Fruit fly (Drosophila melanogaster) whole organism, embryonic: ENCODE measurements around the gene CG5056.

Experiments used
- Bteb2 ChIP-seq: fragments of 200-800 bp; sonication (Bioruptor generic); optimal IDR thresholded peaks from 2 replicates; lab custom pipeline; 2016; ENCODE audit warnings: missing biosample characterization, missing genetic modification characterization
- CG10267 ChIP-seq: fragments of 200-800 bp; sonication (Bioruptor generic); optimal IDR thresholded peaks from 2 replicates; lab custom pipeline; 2018; ENCODE audit warnings: missing biosample characterization, mild to moderate bottlenecking, missing genetic modification characterization, moderate library complexity
- CG10321 ChIP-seq: fragments of 200-800 bp; sonication (Bioruptor generic); IDR thresholded peaks from 2 replicates; pipeline ENCODE4 v1.3.6; 2022; ENCODE audit warnings: missing biosample characterization, missing genetic modification characterization
- CG12299 ChIP-seq: fragments of 200-800 bp; sonication (Bioruptor generic); optimal IDR thresholded peaks from 2 replicates; lab custom pipeline; 2018; ENCODE audit warnings: missing biosample characterization, mild to moderate bottlenecking, missing genetic modification characterization
- CG16779 ChIP-seq: fragments of 200-800 bp; sonication (Bioruptor generic); IDR thresholded peaks from 2 replicates; pipeline ENCODE4 v1.3.6; 2022; ENCODE audit warnings: missing biosample characterization, missing genetic modification characterization
- CG17829 ChIP-seq: fragments of 200-800 bp; optimal IDR thresholded peaks from 2 replicates; lab custom pipeline; 2019; ENCODE audit warnings: missing biosample characterization, mild to moderate bottlenecking, missing genetic modification characterization, moderate library complexity
- CG18476 ChIP-seq: fragments of 200-800 bp; sonication (Bioruptor generic); optimal IDR thresholded peaks from 2 replicates; lab custom pipeline; 2016; ENCODE audit warnings: missing biosample characterization, mild to moderate bottlenecking, missing genetic modification characterization
- CG18599 ChIP-seq: fragments of 200-800 bp; sonication (Bioruptor generic); optimal IDR thresholded peaks from 3 replicates; lab custom pipeline; 2017; ENCODE audit warnings: missing biosample characterization, missing genetic modification characterization, mild to moderate bottlenecking, moderate library complexity, missing genetic modification reagents
- CG2202 ChIP-seq: fragments of 200-800 bp; sonication (Bioruptor generic); optimal IDR thresholded peaks from 2 replicates; lab custom pipeline; 2018; ENCODE audit warnings: missing biosample characterization, mild to moderate bottlenecking, missing genetic modification characterization
- CG3281 ChIP-seq: fragments of 200-800 bp; sonication (Bioruptor generic); optimal IDR thresholded peaks from 3 replicates; lab custom pipeline; 2017; ENCODE audit warnings: missing biosample characterization, mild to moderate bottlenecking, missing genetic modification characterization
- CG4617 ChIP-seq: fragments of 200-800 bp; sonication (Bioruptor generic); optimal IDR thresholded peaks from 3 replicates; lab custom pipeline; 2016; ENCODE audit warnings: missing biosample characterization, missing genetic modification characterization, borderline replicate concordance
- CG6813 ChIP-seq: fragments of 200-800 bp; sonication (Bioruptor generic); optimal IDR thresholded peaks from 2 replicates; lab custom pipeline; 2017; ENCODE audit warnings: missing biosample characterization, missing genetic modification characterization, mild to moderate bottlenecking, moderate library complexity, missing genetic modification reagents
- CG9876 ChIP-seq: fragments of 200-800 bp; sonication (Bioruptor generic); optimal IDR thresholded peaks from 2 replicates; lab custom pipeline; 2016; ENCODE audit warnings: missing biosample characterization, missing genetic modification characterization
- Dek ChIP-seq: fragments of 200-800 bp; sonication (Bioruptor generic); optimal IDR thresholded peaks from 3 replicates; lab custom pipeline; 2019; ENCODE audit warnings: missing biosample characterization, mild to moderate bottlenecking, missing genetic modification characterization, moderate library complexity
- Dip3 ChIP-seq: fragments of 200-800 bp; sonication (Bioruptor generic); optimal IDR thresholded peaks from 3 replicates; lab custom pipeline; 2016; ENCODE audit warnings: missing biosample characterization, missing genetic modification characterization
- E2f1 ChIP-seq: fragments of 200-800 bp; sonication (Bioruptor generic); IDR thresholded peaks from 2 replicates; pipeline ENCODE4 v1.3.6; 2022; ENCODE audit warnings: missing biosample characterization, missing genetic modification characterization
- H15 ChIP-seq: fragments of 200-800 bp; sonication (Bioruptor generic); IDR thresholded peaks from 3 replicates; pipeline ENCODE4 v1.3.6; 2022; ENCODE audit warnings: missing biosample characterization, missing genetic modification characterization
- H2.0 ChIP-seq: fragments of 200-800 bp; sonication (Bioruptor generic); IDR thresholded peaks from 2 replicates; pipeline ENCODE4 v1.3.6; 2022; ENCODE audit warnings: missing biosample characterization, missing genetic modification characterization
- HLH4C ChIP-seq: fragments of 200-800 bp; sonication (Bioruptor generic); IDR thresholded peaks from 3 replicates; pipeline ENCODE4 v1.3.6; 2022; ENCODE audit warnings: missing biosample characterization, missing genetic modification characterization; ENCODE audit not compliant: partially characterized antibody
- HLHmδ ChIP-seq: fragments of 200-800 bp; sonication (Bioruptor generic); optimal IDR thresholded peaks from 2 replicates; lab custom pipeline; 2018; ENCODE audit warnings: missing biosample characterization, mild to moderate bottlenecking, missing genetic modification characterization, moderate library complexity
- Hmr ChIP-seq: fragments of 200-800 bp; sonication (Bioruptor generic); optimal IDR thresholded peaks from 3 replicates; lab custom pipeline; 2017; ENCODE audit warnings: mild to moderate bottlenecking, missing biosample characterization, missing genetic modification reagents, missing genetic modification characterization
- Hmx ChIP-seq: fragments of 200-800 bp; sonication (Bioruptor generic); optimal IDR thresholded peaks from 2 replicates; lab custom pipeline; 2016; ENCODE audit warnings: missing biosample characterization, missing genetic modification characterization
- Jarid2 ChIP-seq: fragments of 200-800 bp; sonication (Bioruptor generic); optimal IDR thresholded peaks from 3 replicates; lab custom pipeline; 2017; ENCODE audit warnings: mild to moderate bottlenecking, missing biosample characterization, missing genetic modification reagents, missing genetic modification characterization
- Mrtf ChIP-seq: fragments of 200-800 bp; sonication (Bioruptor generic); IDR thresholded peaks from 3 replicates; pipeline ENCODE4 v1.3.6; 2022; ENCODE audit warnings: missing biosample characterization, missing genetic modification characterization
- Nf-YC ChIP-seq: fragments of 200-800 bp; optimal IDR thresholded peaks from 3 replicates; lab custom pipeline; 2019; ENCODE audit warnings: missing biosample characterization, mild to moderate bottlenecking, missing genetic modification characterization, moderate library complexity
- Side ChIP-seq: fragments of 200-800 bp; sonication (Bioruptor generic); optimal IDR thresholded peaks from 2 replicates; lab custom pipeline; 2016; ENCODE audit warnings: missing biosample characterization, missing genetic modification characterization
- Vsx1 ChIP-seq: fragments of 200-800 bp; sonication (Bioruptor generic); optimal IDR thresholded peaks from 2 replicates; lab custom pipeline; 2017; ENCODE audit warnings: missing biosample characterization, mild to moderate bottlenecking, missing genetic modification characterization, missing genetic modification reagents
- Xrp1 ChIP-seq: fragments of 200-800 bp; sonication (Bioruptor generic); IDR thresholded peaks from 2 replicates; pipeline ENCODE4 v1.3.6; 2022; ENCODE audit warnings: missing biosample characterization, missing genetic modification characterization
- chn ChIP-seq: fragments of 200-800 bp; sonication (Bioruptor generic); optimal IDR thresholded peaks from 2 replicates; lab custom pipeline; 2016; ENCODE audit warnings: missing biosample characterization, missing genetic modification characterization
- corto ChIP-seq: fragments of 200-800 bp; sonication (Bioruptor generic); optimal IDR thresholded peaks from 2 replicates; lab custom pipeline; 2016; ENCODE audit warnings: missing biosample characterization, mild to moderate bottlenecking, missing genetic modification characterization, moderate library complexity
- dati ChIP-seq: fragments of 200-800 bp; sonication (Bioruptor generic); IDR thresholded peaks from 2 replicates; pipeline ENCODE4 v1.3.6; 2022; ENCODE audit warnings: missing biosample characterization, missing genetic modification characterization
- dpn ChIP-seq, 2 experiments: fragments of 200-800 bp; sonication (Bioruptor generic); optimal IDR thresholded peaks; 3 replicates each; lab custom pipeline; 2016; ENCODE audit warnings: missing biosample characterization in 2 of 2, missing genetic modification characterization in 2 of 2
- esg ChIP-seq: fragments of 200-800 bp; sonication (Bioruptor generic); conservative IDR thresholded peaks from 2 replicates; pipeline ENCODE4 v1.3.6; 2022; ENCODE audit warnings: missing biosample characterization, missing genetic modification characterization
- fu2 ChIP-seq: fragments of 200-800 bp; sonication (Bioruptor generic); optimal IDR thresholded peaks from 2 replicates; lab custom pipeline; 2016; ENCODE audit warnings: missing biosample characterization, missing genetic modification characterization
- gsb-n ChIP-seq: fragments of 200-800 bp; sonication (Bioruptor generic); optimal IDR thresholded peaks from 3 replicates; lab custom pipeline; 2018; ENCODE audit warnings: missing biosample characterization, mild to moderate bottlenecking, missing genetic modification characterization
- hbn ChIP-seq: fragments of 200-800 bp; sonication (Bioruptor generic); IDR thresholded peaks from 2 replicates; pipeline ENCODE4 v1.3.6; 2022; ENCODE audit warnings: missing biosample characterization, missing genetic modification characterization; ENCODE audit not compliant: partially characterized antibody
- insv ChIP-seq, 2 experiments: fragments of 200-800 bp; sonication (Bioruptor generic); optimal IDR thresholded peaks; 3 replicates each; lab custom pipeline; 2016 to 2018; ENCODE audit warnings: missing biosample characterization in 2 of 2, missing genetic modification characterization in 2 of 2
- lov ChIP-seq, 2 experiments: fragments of 200-800 bp in 1 of 2; fragments of >200 bp in 1 of 2; sonication (Bioruptor generic) in 1 of 2; IDR thresholded peaks in 1 of 2; optimal IDR thresholded peaks in 1 of 2; 2 replicates in 1 of 2; 3 replicates in 1 of 2; pipeline versions ENCODE4 v1.3.6 to Lab custom; 2017 to 2022; ENCODE audit warnings: missing biosample characterization in 1 of 2, missing genetic modification characterization in 1 of 2
- nau ChIP-seq: fragments of 200-800 bp; sonication (Bioruptor generic); optimal IDR thresholded peaks from 3 replicates; lab custom pipeline; 2017; ENCODE audit warnings: missing biosample characterization, mild to moderate bottlenecking, missing genetic modification characterization, missing genetic modification reagents
- nerfin-2 ChIP-seq: fragments of 200-800 bp; sonication (Bioruptor generic); IDR thresholded peaks from 2 replicates; pipeline ENCODE4 v1.3.6; 2022; ENCODE audit warnings: missing biosample characterization, missing genetic modification characterization; ENCODE audit not compliant: partially characterized antibody
- ranshi ChIP-seq: fragments of 200-800 bp; sonication (Bioruptor generic); IDR thresholded peaks from 2 replicates; pipeline ENCODE4 v1.3.6; 2022; ENCODE audit warnings: missing biosample characterization, missing genetic modification characterization
- rib ChIP-seq: fragments of 200-800 bp; sonication (Bioruptor generic); IDR thresholded peaks from 2 replicates; pipeline ENCODE4 v1.3.6; 2022; ENCODE audit warnings: missing biosample characterization, missing genetic modification characterization
- sc ChIP-seq, 3 experiments: fragments of >200 bp in 2 of 3; fragments of 200-800 bp in 1 of 3; sonication (Bioruptor generic) in 1 of 3; optimal IDR thresholded peaks; 2 replicates in 2 of 3; 3 replicates in 1 of 3; lab custom pipeline; 2017; ENCODE audit warnings: mild to moderate bottlenecking in 1 of 3, missing biosample characterization in 1 of 3, missing genetic modification characterization in 1 of 3, missing genetic modification reagents in 1 of 3
- sqz ChIP-seq: fragments of 200-800 bp; sonication (Bioruptor generic); optimal IDR thresholded peaks from 3 replicates; lab custom pipeline; 2018; ENCODE audit warnings: missing biosample characterization, mild to moderate bottlenecking, missing genetic modification characterization
- tio ChIP-seq: fragments of 200-800 bp; sonication (Bioruptor generic); optimal IDR thresholded peaks from 2 replicates; lab custom pipeline; 2017; ENCODE audit warnings: missing biosample characterization, missing genetic modification characterization, inconsistent platforms
- ttk ChIP-seq: fragments of 200-800 bp; sonication (Bioruptor generic); IDR thresholded peaks from 2 replicates; pipeline ENCODE4 v2.1.2; 2022; ENCODE audit warnings: missing biosample characterization, missing genetic modification characterization
- unpg ChIP-seq: fragments of 200-800 bp; sonication (Bioruptor generic); optimal IDR thresholded peaks from 3 replicates; lab custom pipeline; 2018; ENCODE audit warnings: missing biosample characterization, mild to moderate bottlenecking, missing genetic modification characterization, moderate library complexity
- wek ChIP-seq: fragments of 200-800 bp; sonication (Bioruptor generic); optimal IDR thresholded peaks from 3 replicates; lab custom pipeline; 2018; ENCODE audit warnings: missing biosample characterization, mild to moderate bottlenecking, missing genetic modification characterization, moderate library complexity

Gene CG5056

DNA sequence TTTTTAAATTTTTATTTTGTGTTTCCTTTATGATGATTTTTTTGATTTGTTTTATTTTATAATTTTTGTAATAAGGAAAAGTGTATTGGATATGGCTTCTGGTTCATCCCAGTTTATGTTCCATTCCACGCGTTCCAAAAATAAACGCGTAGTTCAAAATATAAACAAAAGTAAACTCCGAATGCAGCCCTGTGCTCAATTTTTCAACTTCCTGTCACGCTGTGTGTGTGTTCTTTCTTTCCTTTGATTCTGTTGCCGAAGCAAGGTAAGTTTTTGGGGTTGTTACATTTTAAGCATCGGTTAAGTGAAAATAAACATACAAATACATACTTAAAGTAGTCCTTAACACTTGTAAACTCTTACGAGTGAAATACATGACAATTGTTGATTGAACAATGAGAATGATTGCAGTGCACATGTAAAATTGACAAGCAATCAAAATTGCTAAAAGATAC, 41.7 kb downstream of the CG5056 start, which contains the start of the genes Ip259 and RpS27A (continued):
- TF ChIP-seq CG9876 (GFP tag; lab: Kevin White, UChicago) = peak; percentile 84
- peak; percentile 61; the same call in 1 of the 2 replicates for TF ChIP-seq E2f1 (GFP tag; lab: Robert Waterston, UW)
- TF ChIP-seq Jarid2 (GFP tag; lab: Kevin White, UChicago) = no peak
- TF ChIP-seq CG3281 (GFP tag; lab: Kevin White, UChicago) = peak; percentile 81
- TF ChIP-seq HLH4C (GFP tag; lab: Robert Waterston, UW) = no peak
- peak; percentile 71 for TF ChIP-seq H2.0 (GFP tag; lab: Robert Waterston, UW)
- TF ChIP-seq lov (optimal IDR thresholded peaks at IDR 0.05; lab: Kevin White, UChicago) = no peak
- TF ChIP-seq lov (GFP tag; IDR thresholded peaks at IDR 0.05; lab: Robert Waterston, UW) = peak; percentile 93
- peak; percentile 64 for TF ChIP-seq CG12299 (tag; lab: Kevin White, UChicago)
- TF ChIP-seq esg (GFP tag; lab: Robert Waterston, UW) = peak; percentile 31; the same call in 1 of the 2 replicates
- peak; percentile 71 for TF ChIP-seq tio (GFP tag; lab: Kevin White, UChicago)
- no peak for TF ChIP-seq hbn (GFP tag; lab: Robert Waterston, UW)
- peak; percentile 71 for TF ChIP-seq H15 (GFP tag; lab: Robert Waterston, UW)
- no peak for TF ChIP-seq sqz (GFP tag; lab: Kevin White, UChicago)
- no peak for TF ChIP-seq Hmr (GFP tag; lab: Kevin White, UChicago)
- TF ChIP-seq Bteb2 (GFP tag; lab: Kevin White, UChicago) = peak; percentile 55
- TF ChIP-seq Dip3 (GFP tag; lab: Kevin White, UChicago) = peak; percentile 68
- no peak; the same call in 1 of the 3 replicates for TF ChIP-seq Mrtf
- peak; percentile 60 for TF ChIP-seq CG10267 (tag; lab: Kevin White, UChicago)
- TF ChIP-seq CG10321 (GFP tag; lab: Robert Waterston, UW) = peak; percentile 44; the same call in 1 of the 2 replicates
- TF ChIP-seq dpn (GFP tag; optimal IDR thresholded peaks at IDR 0.05; lab: Kevin White, UChicago) = peak; percentile 30 to 82
- TF ChIP-seq gsb-n (tag; lab: Kevin White, UChicago) = peak; percentile 67
- TF ChIP-seq Nf-YC (tag; lab: Kevin White, UChicago) = peak; percentile 56
- no peak for TF ChIP-seq Dek (tag; lab: Kevin White, UChicago)
- no peak for TF ChIP-seq nerfin-2 (GFP tag; lab: Robert Waterston, UW)
- peak; percentile 61 for TF ChIP-seq Vsx1
- TF ChIP-seq sc (optimal IDR thresholded peaks at IDR 0.05; lab: Kevin White, UChicago) = no peak
- TF ChIP-seq sc (GFP tag; optimal IDR thresholded peaks at IDR 0.05; lab: Kevin White, UChicago) = peak; percentile 59
- peak; percentile 42 for TF ChIP-seq CG18476 (GFP tag; lab: Kevin White, UChicago)
- no peak for TF ChIP-seq Xrp1
- TF ChIP-seq HLHmδ (GFP tag; lab: Kevin White, UChicago) = peak; percentile 86
- peak; percentile 69 for TF ChIP-seq fu2 (GFP tag; lab: Kevin White, UChicago)
- peak; percentile 76 for TF ChIP-seq unpg (GFP tag; lab: Kevin White, UChicago)
- TF ChIP-seq nau (GFP tag; lab: Kevin White, UChicago) = peak; percentile 69
- TF ChIP-seq ranshi = no peak; the same call in 1 of the 2 replicates
- peak; percentile 58 for TF ChIP-seq dati
- TF ChIP-seq Side = peak; percentile 75
- TF ChIP-seq corto (GFP tag; lab: Kevin White, UChicago) = no peak
- peak in 1 of 2 experiments; percentile 62 for TF ChIP-seq insv (GFP tag; optimal IDR thresholded peaks at IDR 0.05; lab: Kevin White, UChicago)
- TF ChIP-seq CG2202 = peak; percentile 57
- peak; percentile 75 for TF ChIP-seq ttk (GFP tag; lab: Robert Waterston, UW)
- peak; percentile 84 for TF ChIP-seq wek
- no peak for TF ChIP-seq CG18599 (GFP tag; lab: Kevin White, UChicago)
- 0 out of 2 replicates have a peak, but pooled peaks have one; percentile 59 for TF ChIP-seq rib (GFP tag; lab: Robert Waterston, UW)
- peak; percentile 83 for TF ChIP-seq CG6813 (GFP tag; lab: Kevin White, UChicago)
- TF ChIP-seq chn (GFP tag; lab: Kevin White, UChicago) = peak; percentile 37
- peak; percentile 46 for TF ChIP-seq CG4617 (GFP tag; lab: Kevin White, UChicago)
- peak; percentile 46 for TF ChIP-seq CG17829
- TF ChIP-seq Hmx (GFP tag; lab: Kevin White, UChicago) = peak; percentile 6
- peak; percentile 80 for TF ChIP-seq CG16779 (GFP tag; lab: Robert Waterston, UW)
